Worm (Caenorhabditis elegans) whole organism, L4 larva: ENCODE data around the gene fmo-3.

Experiments used
- fkh-10 ChIP-seq: fragments of 150-350 bp; optimal IDR thresholded peaks from 2 replicates; lab custom pipeline; 2014; ENCODE audit warnings: missing biosample characterization, missing genetic modification reagents, missing genetic modification characterization
- lin-29 ChIP-seq: fragments of 200-800 bp; sonication (Bioruptor generic); IDR thresholded peaks from 2 replicates; pipeline ENCODE4 v1.3.6; 2022; ENCODE audit warnings: missing genetic modification reagents, missing genetic modification characterization, missing compliant biosample characterization
- lin-39 ChIP-seq: fragments of 150-350 bp; optimal IDR thresholded peaks from 2 replicates; lab custom pipeline; 2014; ENCODE audit warnings: missing biosample characterization, missing genetic modification reagents, missing genetic modification characterization
- nhr-76 ChIP-seq: fragments of 150-350 bp; optimal IDR thresholded peaks from 2 replicates; lab custom pipeline; 2014; ENCODE audit warnings: missing biosample characterization, missing genetic modification characterization
- zag-1 ChIP-seq: fragments of 150-350 bp; optimal IDR thresholded peaks from 2 replicates; lab custom pipeline; 2014; ENCODE audit warnings: missing biosample characterization, missing genetic modification characterization

DNA sequence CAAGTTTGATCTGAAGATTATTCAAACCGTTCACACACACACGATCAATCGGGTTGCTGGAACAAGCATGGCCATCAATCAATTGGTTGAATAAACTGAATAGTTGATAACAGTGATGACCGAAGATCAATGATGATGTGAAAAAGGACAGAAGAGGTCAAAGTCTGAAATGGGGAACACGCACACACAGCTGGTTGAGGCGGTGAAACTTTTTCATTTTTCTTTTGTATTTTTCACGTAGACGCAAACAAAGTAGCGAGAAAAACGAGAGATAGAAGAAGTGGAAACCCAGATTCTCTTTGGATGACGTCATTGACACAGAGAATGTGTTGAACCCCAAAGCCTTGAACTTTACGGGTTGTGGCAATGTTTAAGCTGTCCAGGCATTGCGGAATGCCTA lies 23.0 kb downstream of the fmo-3 start:
- TF ChIP-seq zag-1 (tag; lab: Kevin White, UChicago) (no peak), nhr-76 (tag; lab: Kevin White, UChicago) (no peak), fkh-10 (GFP tag; lab: Kevin White, UChicago) (no peak), lin-39 (tag; lab: Kevin White, UChicago) (no peak), lin-29 (no peak)
